Fruit fly (Drosophila melanogaster): Measurements from ENCODE around the gene CG13305.

The CG13305 gene

DNA sequence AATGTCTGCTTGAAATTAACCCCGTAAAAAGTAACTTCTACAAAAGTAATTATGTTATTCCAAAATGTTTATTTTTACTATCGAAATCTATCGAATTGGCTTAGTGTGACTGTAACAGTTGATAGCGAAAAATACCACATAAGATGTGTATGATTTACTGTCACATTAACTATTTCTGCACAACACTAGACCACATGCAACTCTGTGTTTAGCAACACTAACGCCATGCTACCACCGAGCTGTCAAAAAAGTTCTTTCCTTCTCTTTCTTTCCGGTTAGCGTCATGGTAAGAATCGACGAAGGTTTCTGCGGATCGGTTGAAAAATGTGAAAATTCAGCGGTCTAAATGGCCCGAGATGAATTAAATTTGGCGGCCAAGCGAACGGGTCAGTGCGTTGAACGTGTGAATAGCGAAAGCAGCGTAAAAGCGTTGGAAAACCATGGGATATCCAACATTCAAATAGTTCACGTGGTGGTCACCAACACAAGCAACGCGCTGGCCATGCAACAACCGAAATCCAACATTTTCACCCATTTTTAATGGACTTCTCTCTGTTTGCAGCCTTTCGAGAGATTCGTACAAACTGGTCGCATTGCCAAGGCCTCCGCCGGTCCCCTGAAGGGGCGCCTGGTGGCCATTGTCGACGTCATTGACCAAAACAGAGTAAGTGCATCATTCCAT, 45.7 kb downstream of the CG13305 start, which contains the start of the genes Nelf-E and RpL14 (continued):
- TF ChIP-seq wek (GFP tag; optimal IDR thresholded peaks at IDR 0.05), result peak; percentile 93
- peak; percentile 89 for TF ChIP-seq ara (GFP tag; IDR thresholded peaks at IDR 0.05)
- TF ChIP-seq Hr39 (optimal IDR thresholded peaks at IDR 0.05), result no peak
- peak; percentile 92 for TF ChIP-seq dysf (GFP tag; IDR thresholded peaks at IDR 0.05)
- peak; percentile 88 for TF ChIP-seq CG2678 (tag; optimal IDR thresholded peaks at IDR 0.05)
- TF ChIP-seq exex (tag; optimal IDR thresholded peaks at IDR 0.05), result peak; percentile 77
- peak; percentile 85 for TF ChIP-seq pfk (GFP tag; optimal IDR thresholded peaks at IDR 0.05)
- TF ChIP-seq CG5180 (GFP tag; optimal IDR thresholded peaks at IDR 0.05), result peak; percentile 82
- peak; percentile 83 for TF ChIP-seq Adf1 (GFP tag; IDR thresholded peaks at IDR 0.05)
- TF ChIP-seq H2.0 (GFP tag; IDR thresholded peaks at IDR 0.05), result peak; percentile 88
- TF ChIP-seq CG31441 (GFP tag; IDR thresholded peaks at IDR 0.05), result peak; percentile 94
- TF ChIP-seq Awh (GFP tag; IDR thresholded peaks at IDR 0.05), result peak; percentile 91
- TF ChIP-seq Sox100B (GFP tag; optimal IDR thresholded peaks at IDR 0.05), result no peak
- TF ChIP-seq ap (GFP tag; IDR thresholded peaks at IDR 0.05), result peak; percentile 89
- TF ChIP-seq CG7928 (GFP tag; optimal IDR thresholded peaks at IDR 0.05), result peak; percentile 76
- peak; percentile 97 for TF ChIP-seq CG16779 (GFP tag; IDR thresholded peaks at IDR 0.05)
- peak; percentile 90 for TF ChIP-seq CG1529 (GFP tag; optimal IDR thresholded peaks at IDR 0.05)
- no peak for TF ChIP-seq CG4854 (GFP tag; optimal IDR thresholded peaks at IDR 0.05)
- no peak for TF ChIP-seq dan (GFP tag; IDR thresholded peaks at IDR 0.05)
- TF ChIP-seq Nf-YA (GFP tag; IDR thresholded peaks at IDR 0.05), result peak; percentile 88
- TF ChIP-seq bigmax (GFP tag; optimal IDR thresholded peaks at IDR 0.05), result peak; percentile 86
- TF ChIP-seq br (optimal IDR thresholded peaks at IDR 0.05), result no peak
- TF ChIP-seq slp2 (GFP tag; optimal IDR thresholded peaks at IDR 0.05), result peak; percentile 94
- no peak for TF ChIP-seq mld (GFP tag; IDR thresholded peaks at IDR 0.05; ENCODE audit: partially characterized antibody)
- TF ChIP-seq kay (GFP tag; optimal IDR thresholded peaks at IDR 0.05), result no peak
- peak; percentile 97 for TF ChIP-seq CG9727 (GFP tag; optimal IDR thresholded peaks at IDR 0.05)
- TF ChIP-seq ro (GFP tag; IDR thresholded peaks at IDR 0.05), result peak; percentile 58; the same call in 1 of the 2 replicates
- TF ChIP-seq Fer3 (tag; optimal IDR thresholded peaks at IDR 0.05), result peak; percentile 95
- TF ChIP-seq CG30020 (tag; optimal IDR thresholded peaks at IDR 0.05), result peak; percentile 83
- TF ChIP-seq ab (GFP tag; optimal IDR thresholded peaks at IDR 0.05), result peak; percentile 40
- TF ChIP-seq CG17359 (tag; optimal IDR thresholded peaks at IDR 0.05), result peak; percentile 96
- peak; percentile 99 for TF ChIP-seq lab (GFP tag; optimal IDR thresholded peaks at IDR 0.05)
- TF ChIP-seq btn (GFP tag; optimal IDR thresholded peaks at IDR 0.05), result peak; percentile 93
- TF ChIP-seq CG13424 (tag; optimal IDR thresholded peaks at IDR 0.05), result peak; percentile 83
- TF ChIP-seq CG10979 (tag; optimal IDR thresholded peaks at IDR 0.05), result peak; percentile 86
- TF ChIP-seq salm (tag; optimal IDR thresholded peaks at IDR 0.05), result peak; percentile 89
- TF ChIP-seq Pdp1 (GFP tag; optimal IDR thresholded peaks at IDR 0.05), result peak; percentile 86 to 93
- TF ChIP-seq Doc2 (GFP tag; IDR thresholded peaks at IDR 0.05), result peak; percentile 54; the same call in 1 of the 2 replicates
- peak; percentile 92 for TF ChIP-seq CG2712 (tag; optimal IDR thresholded peaks at IDR 0.05)
- TF ChIP-seq pum (GFP tag; optimal IDR thresholded peaks at IDR 0.05), result peak; percentile 92
- TF ChIP-seq pnt (GFP tag; optimal IDR thresholded peaks at IDR 0.05), result peak; percentile 73
- no peak for TF ChIP-seq Tbp (GFP tag; optimal IDR thresholded peaks at IDR 0.05)
- TF ChIP-seq cg (GFP tag; optimal IDR thresholded peaks at IDR 0.05), result peak; percentile 21
- peak; percentile 80 for TF ChIP-seq Chrac-16 (GFP tag; optimal IDR thresholded peaks at IDR 0.05)
- no peak for TF ChIP-seq CG15073 (GFP tag; optimal IDR thresholded peaks at IDR 0.05)
- TF ChIP-seq Scr (GFP tag; IDR thresholded peaks at IDR 0.05; ENCODE audit: partially characterized antibody), result peak; percentile 53
- peak; percentile 95 for TF ChIP-seq jumu (GFP tag; optimal IDR thresholded peaks at IDR 0.05)
- peak; percentile 98 for TF ChIP-seq ash1 (GFP tag; optimal IDR thresholded peaks at IDR 0.05)
- TF ChIP-seq CG12769 (tag; optimal IDR thresholded peaks at IDR 0.05), result peak; percentile 96
- TF ChIP-seq CG7271 (tag; optimal IDR thresholded peaks at IDR 0.05), result peak; percentile 99
